Fruit fly (Drosophila melanogaster): ENCODE data around the gene CG1503.

The CG1503 gene

DNA sequence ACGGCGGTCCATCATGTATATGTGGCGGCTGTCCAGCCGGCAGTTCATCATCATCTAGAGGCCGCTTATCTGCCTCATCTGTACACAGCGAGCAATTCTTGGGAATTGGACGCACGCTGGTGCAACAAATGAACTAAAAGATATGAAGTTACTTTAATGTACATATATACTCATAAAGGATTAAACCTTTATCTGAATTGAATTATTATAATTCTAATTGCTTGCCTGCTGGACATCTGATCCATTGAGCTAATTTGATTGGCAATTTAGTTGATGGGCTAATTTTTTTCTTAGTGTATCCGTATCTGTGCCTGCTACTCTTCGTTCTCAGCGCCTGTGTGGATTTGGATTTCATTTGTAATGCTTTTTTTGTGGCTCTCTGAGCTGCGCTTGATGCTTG, 33.2 kb downstream of the CG1503 start:
- TF ChIP-seq CG33017 (tag; optimal IDR thresholded peaks at IDR 0.05) = no peak
- no peak for TF ChIP-seq toe (GFP tag; optimal IDR thresholded peaks at IDR 0.05)
- no peak for TF ChIP-seq kay (GFP tag; ENCODE audit: borderline replicate concordance)
- TF ChIP-seq CG7101 (tag; optimal IDR thresholded peaks at IDR 0.05) = no peak
- TF ChIP-seq CG11617 (GFP tag; optimal IDR thresholded peaks at IDR 0.05) = no peak
- TF ChIP-seq CG14711 (tag; optimal IDR thresholded peaks at IDR 0.05) = peak; percentile 17
- TF ChIP-seq CG5204 (GFP tag; optimal IDR thresholded peaks at IDR 0.05) = no peak
- no peak for TF ChIP-seq cnc (optimal IDR thresholded peaks at IDR 0.05)
- peak; percentile 6 for TF ChIP-seq CG7045 (GFP tag; optimal IDR thresholded peaks at IDR 0.05)
- TF ChIP-seq Clk (GFP tag; optimal IDR thresholded peaks at IDR 0.05) = no peak
- TF ChIP-seq CG1620 (GFP tag; optimal IDR thresholded peaks at IDR 0.05) = no peak

DNA sequence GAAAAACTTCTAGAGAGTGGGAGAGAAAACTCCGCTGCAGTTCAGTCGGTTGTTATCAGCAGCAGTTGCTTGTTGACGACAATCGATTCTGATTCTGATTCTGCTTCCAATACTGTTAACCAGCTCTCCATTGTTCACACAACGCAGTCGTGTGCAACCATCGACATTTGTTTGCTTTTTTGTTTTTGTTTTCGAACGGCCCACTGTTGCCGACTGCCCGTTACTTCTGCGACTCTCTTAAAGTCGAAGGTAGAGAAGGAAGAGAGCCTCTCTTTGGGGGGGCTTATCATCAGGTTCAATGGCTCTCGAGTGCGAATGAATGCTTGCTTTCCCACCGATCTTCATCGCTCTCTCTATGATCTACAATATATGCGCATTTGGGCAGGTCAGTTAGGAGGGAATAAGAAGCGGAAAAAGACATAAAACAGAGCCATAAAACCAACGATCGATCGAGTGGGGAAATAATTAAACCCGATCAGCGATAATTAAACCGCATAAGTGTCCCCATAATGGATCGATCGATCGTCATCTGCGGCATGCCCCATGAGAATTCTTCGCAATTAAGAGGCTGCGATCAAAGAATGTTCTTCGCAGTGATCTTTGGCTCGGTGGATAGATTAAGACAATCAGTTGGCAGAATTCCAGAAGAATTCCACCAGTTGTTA, 34.3 kb downstream of the CG1503 start:
- TF ChIP-seq CG7101 (tag; optimal IDR thresholded peaks at IDR 0.05) (no peak), pad (GFP tag; optimal IDR thresholded peaks at IDR 0.05) (peak; percentile 38), Mnt (GFP tag; optimal IDR thresholded peaks at IDR 0.05) (peak; percentile 9), ovo (GFP tag; optimal IDR thresholded peaks at IDR 0.05) (peak; percentile 83), tj (GFP tag; optimal IDR thresholded peaks at IDR 0.05) (peak; percentile 18), cic (GFP tag; optimal IDR thresholded peaks at IDR 0.05) (peak; percentile 20)

dm6 chrX:21067908-21068307, 38.3 kb downstream of the CG1503 start:
- TF ChIP-seq tj (GFP tag; optimal IDR thresholded peaks at IDR 0.05) (no peak), pad (GFP tag; optimal IDR thresholded peaks at IDR 0.05) (peak; percentile 5)

DNA sequence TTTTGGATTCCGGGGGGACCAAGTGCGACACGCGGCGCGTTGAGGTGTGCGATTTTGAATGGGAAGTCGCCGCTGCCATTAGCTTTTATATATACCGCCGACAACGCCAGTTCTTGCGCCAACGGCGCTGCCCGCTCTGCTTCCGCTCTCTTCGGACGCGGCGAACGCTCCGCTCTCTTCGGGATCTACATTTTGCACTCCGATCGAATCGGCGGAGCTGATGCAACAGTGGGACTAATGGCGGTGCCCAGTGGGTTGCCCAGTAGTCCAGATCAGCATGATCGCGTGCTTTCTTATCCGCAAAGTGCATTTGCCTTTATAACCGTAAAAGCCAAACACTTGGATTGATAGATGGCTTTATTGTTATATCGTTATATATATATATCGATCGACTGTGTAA, 38.7 kb downstream of the CG1503 start, which contains the start of gene CG32512:
CG32512 (minus strand) TSS at position 67 of the 400 bp plus-strand sequence.
- TF ChIP-seq kay (GFP tag; ENCODE audit: borderline replicate concordance) (peak; percentile 17), pad (GFP tag; optimal IDR thresholded peaks at IDR 0.05) (no peak), CG1620 (GFP tag; optimal IDR thresholded peaks at IDR 0.05) (no peak), Hr96 (GFP tag; optimal IDR thresholded peaks at IDR 0.05) (peak; percentile 18)

DNA sequence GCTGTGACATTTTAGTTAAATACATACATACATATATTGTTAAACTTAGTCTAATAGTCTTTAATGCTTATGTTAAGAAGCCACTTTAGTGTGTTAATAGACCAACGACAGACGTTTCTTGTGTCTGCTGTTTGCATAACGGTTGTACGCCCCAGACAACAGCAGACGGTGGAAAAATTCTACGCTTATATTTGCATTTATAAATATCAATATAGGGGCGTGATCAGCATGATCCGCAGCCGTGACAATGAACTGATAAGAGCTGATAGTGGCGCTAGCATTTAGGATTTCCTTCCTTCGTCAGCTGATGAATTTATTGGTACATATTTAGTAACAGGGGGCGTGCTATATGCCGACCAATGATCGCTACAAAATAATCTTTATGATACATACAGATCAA, 40.4 kb downstream of the CG1503 start:
- TF ChIP-seq kay (GFP tag; ENCODE audit: borderline replicate concordance) (no peak), Hr96 (GFP tag; optimal IDR thresholded peaks at IDR 0.05) (no peak)

dm6 chrX:21064927-21065326, 41.2 kb downstream of the CG1503 start:
- TF ChIP-seq bab1 (GFP tag; optimal IDR thresholded peaks at IDR 0.05) (peak; percentile 88), CG1620 (GFP tag; optimal IDR thresholded peaks at IDR 0.05) (peak; percentile 62), tj (GFP tag; optimal IDR thresholded peaks at IDR 0.05) (peak; percentile 79), Hr96 (GFP tag; optimal IDR thresholded peaks at IDR 0.05) (peak; percentile 91), kay (GFP tag; ENCODE audit: borderline replicate concordance) (peak; percentile 59), CG33017 (tag; optimal IDR thresholded peaks at IDR 0.05) (peak; percentile 85), CG7045 (GFP tag; optimal IDR thresholded peaks at IDR 0.05) (peak; percentile 80), cnc (optimal IDR thresholded peaks at IDR 0.05) (no peak), CG14711 (tag; optimal IDR thresholded peaks at IDR 0.05) (peak; percentile 85), toe (GFP tag; optimal IDR thresholded peaks at IDR 0.05) (peak; percentile 50), CG11617 (GFP tag; optimal IDR thresholded peaks at IDR 0.05) (peak; percentile 92), Clk (GFP tag; optimal IDR thresholded peaks at IDR 0.05) (peak; percentile 54), pad (GFP tag; optimal IDR thresholded peaks at IDR 0.05) (peak; percentile 72), cic (GFP tag; optimal IDR thresholded peaks at IDR 0.05) (peak; percentile 11), CG7101 (tag; optimal IDR thresholded peaks at IDR 0.05) (peak; percentile 93), ovo (GFP tag; optimal IDR thresholded peaks at IDR 0.05) (peak; percentile 20), CG5204 (GFP tag; optimal IDR thresholded peaks at IDR 0.05) (peak; percentile 80), CG12768 (GFP tag; optimal IDR thresholded peaks at IDR 0.05) (peak; percentile 89), Mnt (GFP tag; optimal IDR thresholded peaks at IDR 0.05) (peak; percentile 73), Crg-1 (GFP tag; optimal IDR thresholded peaks at IDR 0.05) (peak; percentile 83)

dm6 chrX:21060579-21060978, 45.6 kb downstream of the CG1503 start:
- TF ChIP-seq tj (GFP tag; optimal IDR thresholded peaks at IDR 0.05) (peak; percentile 79), CG7101 (tag; optimal IDR thresholded peaks at IDR 0.05) (no peak), bab1 (GFP tag; optimal IDR thresholded peaks at IDR 0.05) (peak; percentile 28)

- TF ChIP-seq tj (GFP tag; optimal IDR thresholded peaks at IDR 0.05) (peak; percentile 15), bab1 (GFP tag; optimal IDR thresholded peaks at IDR 0.05) (peak; percentile 3), CG7101 (tag; optimal IDR thresholded peaks at IDR 0.05) (peak; percentile 32), CG11617 (GFP tag; optimal IDR thresholded peaks at IDR 0.05) (peak; percentile 1), CG5204 (GFP tag; optimal IDR thresholded peaks at IDR 0.05) (no peak), CG12768 (GFP tag; optimal IDR thresholded peaks at IDR 0.05) (no peak), CG14711 (tag; optimal IDR thresholded peaks at IDR 0.05) (peak; percentile 7)
Observed at dm6 chrX:21058991-21059390, 47.2 kb downstream of the CG1503 start.
